Worm (Caenorhabditis elegans): ENCODE measurements around the gene C55B6.5.

C55B6.5 gene

ce11 chrX:7193894-7194614, 11.0 kb downstream of the C55B6.5 start, which contains the start of gene dnj-7:
Gene dnj-7, plus strand, starts transcription at chrX:7194564.
- TF ChIP-seq nhr-71 (tag; optimal IDR thresholded peaks at IDR 0.05) (peak; percentile 79), swsn-7 (tag; optimal IDR thresholded peaks at IDR 0.05) (peak; percentile 59), snu-23 (GFP tag; optimal IDR thresholded peaks at IDR 0.05) (peak; percentile 69), elt-2 (tag; optimal IDR thresholded peaks at IDR 0.05) (peak; percentile 5), isw-1 (GFP tag; IDR thresholded peaks at IDR 0.05) (no peak), pag-3 (tag; optimal IDR thresholded peaks at IDR 0.05; ENCODE audit: borderline replicate concordance, insufficient read depth) (no peak), blmp-1 (tag; optimal IDR thresholded peaks at IDR 0.05) (peak; percentile 39), tbx-2 (tag; optimal IDR thresholded peaks at IDR 0.05) (peak; percentile 67), C16A3.4 (tag; optimal IDR thresholded peaks at IDR 0.05) (peak; percentile 37), mab-9 (GFP tag; IDR thresholded peaks at IDR 0.05) (no peak), grh-1 (GFP tag; IDR thresholded peaks at IDR 0.05) (0 out of 2 replicates have a peak, but pooled peaks have one; percentile 22), elt-3 (tag; optimal IDR thresholded peaks at IDR 0.05) (peak in 2 of 6 experiments; percentile 54 to 79), sox-4 (tag; optimal IDR thresholded peaks at IDR 0.05) (peak; percentile 8), xbp-1 (tag; optimal IDR thresholded peaks at IDR 0.05) (peak; percentile 100), nhr-20 (tag; optimal IDR thresholded peaks at IDR 0.05) (peak; percentile 66), lsy-2 (tag; optimal IDR thresholded peaks at IDR 0.05) (peak in 1 of 2 experiments; percentile 42), ceh-90 (tag; optimal IDR thresholded peaks at IDR 0.05) (no peak), mep-1 (tag; optimal IDR thresholded peaks at IDR 0.05) (peak; percentile 69), nhr-85 (tag) (peak; percentile 75), alr-1 (tag; optimal IDR thresholded peaks at IDR 0.05; ENCODE audit: borderline replicate concordance) (no peak), dpl-1 (GFP tag; optimal IDR thresholded peaks at IDR 0.05) (peak in 1 of 3 experiments; percentile 23), efl-1 (optimal IDR thresholded peaks at IDR 0.05) (no peak), efl-1 (GFP tag; optimal IDR thresholded peaks at IDR 0.05 in 1 of 2) (peak; percentile 10 to 90), lin-14 (GFP tag; optimal IDR thresholded peaks at IDR 0.05) (peak; percentile 81), fkh-8 (tag; optimal IDR thresholded peaks at IDR 0.05) (peak; percentile 2), lin-15B (tag; optimal IDR thresholded peaks at IDR 0.05) (peak; percentile 18), irx-1 (tag; optimal IDR thresholded peaks at IDR 0.05) (peak; percentile 10), nhr-90 (tag; optimal IDR thresholded peaks at IDR 0.05; ENCODE audit: poor library complexity) (peak; percentile 33), F16B12.6 (tag; optimal IDR thresholded peaks at IDR 0.05) (peak; percentile 79), pqm-1 (tag; optimal IDR thresholded peaks at IDR 0.05) (no peak), dsc-1 (tag; optimal IDR thresholded peaks at IDR 0.05) (peak; percentile 13), pax-3 (tag; optimal IDR thresholded peaks at IDR 0.05) (no peak), lin-39 (tag; optimal IDR thresholded peaks at IDR 0.05) (peak; percentile 21)

- no peak for TF ChIP-seq ceh-82 (tag; optimal IDR thresholded peaks at IDR 0.05)
- no peak for TF ChIP-seq ama-1 (optimal IDR thresholded peaks at IDR 0.05)
- TF ChIP-seq nhr-77 (tag; optimal IDR thresholded peaks at IDR 0.05): no peak
- no peak for TF ChIP-seq nhr-19 (GFP tag; conservative IDR thresholded peaks at IDR 0.05)
- no peak for TF ChIP-seq aha-1 (tag; optimal IDR thresholded peaks at IDR 0.05)
- no peak for TF ChIP-seq ztf-11 (tag; optimal IDR thresholded peaks at IDR 0.05)
- TF ChIP-seq hlh-4 (tag; optimal IDR thresholded peaks at IDR 0.05): no peak
- TF ChIP-seq nhr-47 (tag; optimal IDR thresholded peaks at IDR 0.05): no peak
- TF ChIP-seq nhr-71 (tag; optimal IDR thresholded peaks at IDR 0.05): no peak
- no peak for TF ChIP-seq tlp-1 (tag; optimal IDR thresholded peaks at IDR 0.05)
- TF ChIP-seq lin-13 (GFP tag; optimal IDR thresholded peaks at IDR 0.05): no peak
- TF ChIP-seq lin-39 (tag; optimal IDR thresholded peaks at IDR 0.05): no peak
- TF ChIP-seq xbp-1 (tag; optimal IDR thresholded peaks at IDR 0.05): no peak
- TF ChIP-seq unc-98 (GFP tag; IDR thresholded peaks at IDR 0.05): no peak
- no peak for TF ChIP-seq snpc-4 (tag; optimal IDR thresholded peaks at IDR 0.05)
- TF ChIP-seq aly-2 (tag; optimal IDR thresholded peaks at IDR 0.05): no peak
- no peak for TF ChIP-seq elt-2 (tag; optimal IDR thresholded peaks at IDR 0.05)
Observed at ce11 chrX:7191882-7192281, 13.2 kb downstream of the C55B6.5 start, which contains the start of gene C55B6.7. Gene C55B6.7, minus strand, starts transcription at chrX:7191982.
